Worm (Caenorhabditis elegans) whole organism, L1 larva: ENCODE data around the gene srlf-36.

Experiments
- F16B12.6 ChIP-seq: fragments of 150-350 bp; optimal IDR thresholded peaks from 2 replicates; lab custom pipeline; 2014; ENCODE audit warnings: missing biosample characterization, missing genetic modification characterization
- aha-1 ChIP-seq: fragments of 150-350 bp; optimal IDR thresholded peaks from 2 replicates; lab custom pipeline; 2014; ENCODE audit warnings: missing biosample characterization, missing genetic modification characterization
- alr-1 ChIP-seq: fragments of 200-800 bp; sonication (Bioruptor generic); optimal IDR thresholded peaks from 2 replicates; lab custom pipeline; 2018; ENCODE audit warnings: borderline replicate concordance, mild to moderate bottlenecking, missing genetic modification characterization, missing compliant biosample characterization
- aly-2 ChIP-seq: fragments of 150-350 bp; optimal IDR thresholded peaks from 2 replicates; lab custom pipeline; 2014; ENCODE audit warnings: missing biosample characterization, missing genetic modification characterization
- blmp-1 ChIP-seq: fragments of 150-350 bp; optimal IDR thresholded peaks from 2 replicates; lab custom pipeline; 2014; ENCODE audit warnings: missing biosample characterization, missing genetic modification characterization
- ceh-88 ChIP-seq: fragments of 200-800 bp; sonication (Bioruptor generic); IDR thresholded peaks from 2 replicates; pipeline ENCODE4 v1.3.6; 2022; ENCODE audit warnings: missing genetic modification characterization, missing compliant biosample characterization
- ceh-90 ChIP-seq: sonication (generic microtip); optimal IDR thresholded peaks from 2 replicates; lab custom pipeline; 2016; ENCODE audit warnings: missing genetic modification characterization, missing compliant biosample characterization
- dpl-1 ChIP-seq, 3 experiments: fragments of 150-350 bp in 2 of 3; sonication (generic microtip) in 1 of 3; optimal IDR thresholded peaks; 2 replicates each; lab custom pipeline; 2014 to 2017; ENCODE audit warnings: missing biosample characterization in 3 of 3, missing genetic modification characterization in 3 of 3, missing genetic modification reagents in 3 of 3
- dsc-1 ChIP-seq: sonication (generic microtip); optimal IDR thresholded peaks from 2 replicates; lab custom pipeline; 2016; ENCODE audit warnings: mild to moderate bottlenecking, missing genetic modification characterization, missing compliant biosample characterization
- efl-1 ChIP-seq, 4 experiments: fragments of 150-350 bp; optimal IDR thresholded peaks in 3 of 4; peaks in 1 of 4; 1 replicate in 1 of 4; 2 replicates in 3 of 4; lab custom pipeline; 2014; ENCODE audit warnings: missing biosample characterization in 2 of 4, missing genetic modification characterization in 2 of 4, missing genetic modification reagents in 2 of 4
- elt-2 ChIP-seq: sonication (generic microtip); optimal IDR thresholded peaks from 2 replicates; lab custom pipeline; 2016; ENCODE audit warnings: missing genetic modification characterization, mild to moderate bottlenecking, inconsistent platforms, missing compliant biosample characterization, missing genetic modification reagents
- fkh-4 ChIP-seq: sonication (generic microtip); optimal IDR thresholded peaks from 2 replicates; lab custom pipeline; 2016; ENCODE audit warnings: missing compliant biosample characterization, missing genetic modification characterization, borderline replicate concordance
- fkh-8 ChIP-seq: sonication (generic microtip); optimal IDR thresholded peaks from 2 replicates; lab custom pipeline; 2016; ENCODE audit warnings: mild to moderate bottlenecking, missing genetic modification characterization, missing compliant biosample characterization
- grh-1 ChIP-seq: fragments of 200-800 bp; sonication (Bioruptor generic); IDR thresholded peaks from 2 replicates; pipeline ENCODE4 v1.3.6; 2022; ENCODE audit warnings: missing genetic modification reagents, missing genetic modification characterization, missing compliant biosample characterization
- hpl-2 ChIP-seq: fragments of 150-350 bp; optimal IDR thresholded peaks from 2 replicates; lab custom pipeline; 2014; ENCODE audit warnings: missing biosample characterization, missing genetic modification reagents, missing genetic modification characterization
- jun-1 ChIP-seq: fragments of 150-350 bp; optimal IDR thresholded peaks from 2 replicates; lab custom pipeline; 2014; ENCODE audit warnings: missing biosample characterization, missing genetic modification reagents, missing genetic modification characterization
- lin-14 ChIP-seq: fragments of 200-800 bp; sonication (Bioruptor generic); optimal IDR thresholded peaks from 2 replicates; lab custom pipeline; 2018; ENCODE audit warnings: mild to moderate bottlenecking, missing genetic modification characterization, moderate library complexity, missing compliant biosample characterization
- lin-35 ChIP-seq, 2 experiments: fragments of 150-350 bp; optimal IDR thresholded peaks; 2 replicates each; lab custom pipeline; 2014; ENCODE audit warnings: missing biosample characterization in 2 of 2, missing genetic modification characterization in 2 of 2, missing genetic modification reagents in 2 of 2
- lir-3 ChIP-seq: sonication (generic microtip); optimal IDR thresholded peaks from 2 replicates; lab custom pipeline; 2016; ENCODE audit warnings: mild to moderate bottlenecking, missing genetic modification characterization, moderate library complexity, missing compliant biosample characterization; ENCODE audit not compliant: poor library complexity
- lsy-2 ChIP-seq, 2 experiments: fragments of 150-350 bp; optimal IDR thresholded peaks; 2 replicates each; lab custom pipeline; 2014; ENCODE audit warnings: missing biosample characterization in 2 of 2, missing genetic modification characterization in 2 of 2
- mab-9 ChIP-seq: fragments of 200-800 bp; sonication (Bioruptor generic); IDR thresholded peaks from 2 replicates; pipeline ENCODE4 v1.3.6; 2022; ENCODE audit warnings: missing genetic modification reagents, missing genetic modification characterization, missing compliant biosample characterization
- mef-2 ChIP-seq: fragments of 150-350 bp; optimal IDR thresholded peaks from 2 replicates; lab custom pipeline; 2014; ENCODE audit warnings: missing biosample characterization, missing genetic modification characterization
- nhr-11 ChIP-seq: fragments of 150-350 bp; optimal IDR thresholded peaks from 2 replicates; lab custom pipeline; 2014; ENCODE audit warnings: missing biosample characterization, missing genetic modification characterization
- nhr-20 ChIP-seq: sonication (generic microtip); optimal IDR thresholded peaks from 2 replicates; lab custom pipeline; 2016; ENCODE audit warnings: mild to moderate bottlenecking, missing genetic modification characterization, missing compliant biosample characterization
- nhr-47 ChIP-seq: sonication (generic microtip); optimal IDR thresholded peaks from 2 replicates; lab custom pipeline; 2016; ENCODE audit warnings: mild to moderate bottlenecking, missing genetic modification characterization, moderate library complexity, missing compliant biosample characterization
- nhr-71 ChIP-seq: sonication (generic microtip); optimal IDR thresholded peaks from 2 replicates; lab custom pipeline; 2016; ENCODE audit warnings: mild to moderate bottlenecking, missing genetic modification characterization, moderate library complexity, missing compliant biosample characterization
- nhr-76 ChIP-seq: sonication (generic microtip); optimal IDR thresholded peaks from 2 replicates; lab custom pipeline; 2017; ENCODE audit warnings: missing biosample characterization, missing genetic modification characterization
- nhr-77 ChIP-seq: fragments of 150-350 bp; optimal IDR thresholded peaks from 2 replicates; lab custom pipeline; 2014; ENCODE audit warnings: missing biosample characterization, missing genetic modification characterization
- nhr-90 ChIP-seq: sonication (generic microtip); optimal IDR thresholded peaks from 2 replicates; lab custom pipeline; 2016; ENCODE audit warnings: mild to moderate bottlenecking, missing genetic modification characterization, missing compliant biosample characterization; ENCODE audit not compliant: poor library complexity
- pag-3 ChIP-seq: sonication (generic microtip); optimal IDR thresholded peaks from 2 replicates; lab custom pipeline; 2017; ENCODE audit warnings: missing genetic modification characterization, mild to moderate bottlenecking, missing compliant biosample characterization, antibody characterized with exemption, borderline replicate concordance; ENCODE audit not compliant: insufficient read depth
- snpc-4 ChIP-seq: fragments of 150-350 bp; optimal IDR thresholded peaks from 2 replicates; lab custom pipeline; 2014; ENCODE audit warnings: missing biosample characterization, missing genetic modification characterization
- snu-23 ChIP-seq: sonication (generic microtip); optimal IDR thresholded peaks from 2 replicates; lab custom pipeline; 2016; ENCODE audit warnings: missing genetic modification characterization, missing compliant biosample characterization
- swsn-7 ChIP-seq: sonication (generic microtip); optimal IDR thresholded peaks from 2 replicates; lab custom pipeline; 2016; ENCODE audit warnings: missing genetic modification characterization, missing compliant biosample characterization
- tbx-2 ChIP-seq: sonication (generic microtip); optimal IDR thresholded peaks from 2 replicates; lab custom pipeline; 2016; ENCODE audit warnings: missing genetic modification characterization, missing compliant biosample characterization
- tlp-1 ChIP-seq: fragments of 150-350 bp; optimal IDR thresholded peaks from 2 replicates; lab custom pipeline; 2014; ENCODE audit warnings: missing biosample characterization, missing genetic modification characterization
- unc-62 ChIP-seq: fragments of 150-350 bp; optimal IDR thresholded peaks from 2 replicates; lab custom pipeline; 2014; ENCODE audit warnings: missing biosample characterization, missing genetic modification reagents, missing genetic modification characterization
- unc-86 ChIP-seq: sonication (generic microtip); optimal IDR thresholded peaks from 2 replicates; lab custom pipeline; 2016; ENCODE audit warnings: missing genetic modification characterization, missing compliant biosample characterization
- unc-98 ChIP-seq: fragments of 200-800 bp; sonication (Bioruptor generic); IDR thresholded peaks from 2 replicates; pipeline ENCODE4 v1.3.6; 2022; ENCODE audit warnings: missing genetic modification characterization, missing compliant biosample characterization
- zag-1 ChIP-seq: fragments of 150-350 bp; optimal IDR thresholded peaks from 2 replicates; lab custom pipeline; 2014; ENCODE audit warnings: missing biosample characterization, missing genetic modification characterization
- ztf-11 ChIP-seq, 2 experiments: sonication (generic microtip); optimal IDR thresholded peaks; 2 replicates each; lab custom pipeline; 2016 to 2017; ENCODE audit warnings: missing genetic modification characterization in 2 of 2, missing biosample characterization in 1 of 2, missing compliant biosample characterization in 1 of 2

The srlf-36 gene

DNA sequence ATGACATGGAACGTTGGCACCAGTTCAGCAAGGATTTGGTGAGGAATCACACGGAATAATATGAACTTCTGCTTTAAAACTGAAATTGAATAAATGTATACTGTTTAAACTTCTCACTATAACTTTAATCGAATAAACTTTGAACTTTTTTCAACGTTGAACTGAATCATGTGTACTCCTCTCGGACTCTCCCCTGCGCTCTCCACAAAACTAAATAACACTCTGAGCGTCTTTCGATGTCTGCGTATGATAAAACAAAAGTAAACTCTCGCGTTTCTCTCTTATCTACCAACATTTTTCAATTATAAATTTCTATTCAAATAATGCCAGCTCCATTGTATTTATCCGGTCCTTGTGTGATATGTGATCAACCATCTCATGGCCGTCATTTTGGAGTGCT lies 22.3 kb upstream of the srlf-36 start:
- no peak for TF ChIP-seq nhr-76 (tag; lab: Kevin White, UChicago)
- TF ChIP-seq pag-3 (tag; lab: Kevin White, UChicago), result no peak
- TF ChIP-seq lin-14, result no peak
- TF ChIP-seq nhr-77, result no peak
- no peak for TF ChIP-seq alr-1 (tag; lab: Kevin White, UChicago)
- TF ChIP-seq ztf-11 (tag; optimal IDR thresholded peaks at IDR 0.05; lab: Kevin White, UChicago), result no peak
- peak; percentile 11 to 22 for TF ChIP-seq efl-1 (optimal IDR thresholded peaks at IDR 0.05; lab: Kevin White, UChicago)
- TF ChIP-seq efl-1 (GFP tag; optimal IDR thresholded peaks at IDR 0.05 in 1 of 2; lab: Kevin White, UChicago), result peak in 1 of 2 experiments; percentile 62
- no peak for TF ChIP-seq lir-3 (tag; lab: Kevin White, UChicago)
- no peak for TF ChIP-seq dsc-1 (tag; lab: Kevin White, UChicago)
- no peak for TF ChIP-seq unc-86 (tag; lab: Kevin White, UChicago)
- TF ChIP-seq ceh-90 (tag; lab: Kevin White, UChicago), result no peak
- TF ChIP-seq snpc-4 (tag; lab: Kevin White, UChicago), result no peak
- TF ChIP-seq mab-9 (GFP tag; lab: Robert Waterston, UW), result no peak
- TF ChIP-seq ceh-88 (GFP tag; lab: Robert Waterston, UW), result no peak
- TF ChIP-seq fkh-4 (tag; lab: Kevin White, UChicago), result no peak
- TF ChIP-seq hpl-2 (GFP tag; lab: Kevin White, UChicago), result no peak
- no peak for TF ChIP-seq grh-1 (GFP tag; lab: Robert Waterston, UW)
- TF ChIP-seq unc-98 (GFP tag; lab: Robert Waterston, UW), result no peak
- no peak for TF ChIP-seq swsn-7
- no peak for TF ChIP-seq fkh-8 (tag; lab: Kevin White, UChicago)
- TF ChIP-seq nhr-90 (tag; lab: Kevin White, UChicago), result no peak
- TF ChIP-seq lsy-2 (tag; optimal IDR thresholded peaks at IDR 0.05; lab: Kevin White, UChicago), result no peak
- no peak for TF ChIP-seq tlp-1
- TF ChIP-seq dpl-1 (GFP tag; optimal IDR thresholded peaks at IDR 0.05; lab: Kevin White, UChicago), result no peak
- no peak for TF ChIP-seq F16B12.6 (tag; lab: Kevin White, UChicago)
- TF ChIP-seq snu-23 (GFP tag; lab: Kevin White, UChicago), result peak; percentile 30
- peak; percentile 29 for TF ChIP-seq nhr-20 (tag; lab: Kevin White, UChicago)
- TF ChIP-seq aha-1 (tag; lab: Kevin White, UChicago), result no peak
- peak in 1 of 2 experiments; percentile 32 for TF ChIP-seq lin-35 (GFP tag; optimal IDR thresholded peaks at IDR 0.05; lab: Kevin White, UChicago)
- TF ChIP-seq mef-2 (tag; lab: Kevin White, UChicago), result no peak
- no peak for TF ChIP-seq aly-2

DNA sequence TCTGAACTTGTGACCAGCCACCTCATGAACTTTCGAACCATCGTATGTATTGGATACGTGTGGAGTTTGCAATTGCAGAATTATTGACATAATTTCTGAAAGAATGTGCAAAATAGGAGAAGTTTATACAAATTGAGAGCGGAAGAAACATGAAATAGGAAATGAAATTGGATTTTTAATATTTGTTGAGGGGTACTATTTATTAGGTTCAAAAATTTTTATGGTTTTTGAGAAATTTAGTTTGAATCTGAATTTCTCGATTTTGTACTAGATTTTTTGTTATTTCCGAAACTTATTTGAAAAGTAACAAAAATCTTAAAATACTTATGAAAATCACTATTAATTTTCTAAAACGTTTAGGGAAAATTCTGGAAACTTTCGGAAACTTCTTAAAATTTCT lies 19.0 kb upstream of the srlf-36 start, which contains the start of gene F48G7.9:
Gene F48G7.9 (minus strand): TSS at position 101 of the 400 bp plus-strand sequence.
- TF ChIP-seq efl-1 (optimal IDR thresholded peaks at IDR 0.05; lab: Kevin White, UChicago) (no peak), efl-1 (GFP tag; optimal IDR thresholded peaks at IDR 0.05 in 1 of 2; lab: Kevin White, UChicago) (no peak), lin-14 (no peak), dsc-1 (tag; lab: Kevin White, UChicago) (no peak), nhr-11 (tag; lab: Kevin White, UChicago) (no peak), tbx-2 (no peak), lir-3 (tag; lab: Kevin White, UChicago) (no peak), unc-86 (tag; lab: Kevin White, UChicago) (no peak), jun-1 (no peak), hpl-2 (GFP tag; lab: Kevin White, UChicago) (no peak), nhr-71 (no peak), zag-1 (tag; lab: Kevin White, UChicago) (no peak), nhr-47 (tag; lab: Kevin White, UChicago) (no peak), unc-62 (no peak), mab-9 (GFP tag; lab: Robert Waterston, UW) (no peak), elt-2 (tag; lab: Kevin White, UChicago) (no peak), blmp-1 (tag; lab: Kevin White, UChicago) (no peak)
